Fruit fly (Drosophila melanogaster) whole organism, pupa: ENCODE results near the gene CG15771.

Source experiments
- CG10348 ChIP-seq: fragments of 200-800 bp; sonication (Bioruptor generic); IDR thresholded peaks from 2 replicates; pipeline ENCODE4 v1.3.6; 2022; ENCODE audit warnings: missing biosample characterization, missing genetic modification characterization
- CG12605 ChIP-seq: fragments of 200-800 bp; sonication (Bioruptor generic); IDR thresholded peaks from 2 replicates; pipeline ENCODE4 v1.3.6; 2022; ENCODE audit warnings: missing biosample characterization, missing genetic modification characterization
- CG13204 ChIP-seq: fragments of 200-800 bp; sonication (Bioruptor generic); optimal IDR thresholded peaks from 2 replicates; lab custom pipeline; 2018; ENCODE audit warnings: missing biosample characterization, mild to moderate bottlenecking, missing genetic modification characterization, moderate library complexity
- CG14655 ChIP-seq: fragments of 200-800 bp; sonication (Bioruptor generic); optimal IDR thresholded peaks from 3 replicates; lab custom pipeline; 2017; ENCODE audit warnings: mild to moderate bottlenecking, missing biosample characterization, missing genetic modification reagents, missing genetic modification characterization
- CG15710 ChIP-seq: fragments of 200-800 bp; sonication (Bioruptor generic); optimal IDR thresholded peaks from 2 replicates; lab custom pipeline; 2018; ENCODE audit warnings: missing biosample characterization, mild to moderate bottlenecking, missing genetic modification characterization, moderate library complexity
- CG17806 ChIP-seq: fragments of 200-800 bp; sonication (Bioruptor generic); optimal IDR thresholded peaks from 2 replicates; lab custom pipeline; 2018; ENCODE audit warnings: missing biosample characterization, mild to moderate bottlenecking, missing genetic modification characterization, moderate library complexity
- CG32121 ChIP-seq: fragments of 200-800 bp; sonication (Bioruptor generic); IDR thresholded peaks from 2 replicates; pipeline ENCODE4 v1.3.6; 2022; ENCODE audit warnings: missing biosample characterization, missing genetic modification characterization
- CG34367 ChIP-seq: fragments of 200-800 bp; sonication (Bioruptor generic); optimal IDR thresholded peaks from 2 replicates; lab custom pipeline; 2018; ENCODE audit warnings: missing biosample characterization, mild to moderate bottlenecking, missing genetic modification characterization
- CG4496 ChIP-seq: fragments of 200-800 bp; sonication (Bioruptor generic); IDR thresholded peaks from 3 replicates; pipeline ENCODE4 v1.3.6; 2022; ENCODE audit warnings: missing biosample characterization, missing genetic modification characterization
- CG8159 ChIP-seq: fragments of 200-800 bp; sonication (Bioruptor generic); optimal IDR thresholded peaks from 3 replicates; lab custom pipeline; 2018; ENCODE audit warnings: missing biosample characterization, mild to moderate bottlenecking, missing genetic modification characterization, moderate library complexity
- CG8301 ChIP-seq: fragments of 200-800 bp; sonication (Bioruptor generic); optimal IDR thresholded peaks from 2 replicates; lab custom pipeline; 2018; ENCODE audit warnings: missing biosample characterization, mild to moderate bottlenecking, missing genetic modification characterization
- CG9948 ChIP-seq: fragments of 200-800 bp; sonication (Bioruptor generic); optimal IDR thresholded peaks from 2 replicates; lab custom pipeline; 2018; ENCODE audit warnings: missing biosample characterization, mild to moderate bottlenecking, missing genetic modification characterization, moderate library complexity
- D1 ChIP-seq: fragments of 200-800 bp; sonication (Bioruptor generic); optimal IDR thresholded peaks from 2 replicates; lab custom pipeline; 2018; ENCODE audit warnings: missing biosample characterization, mild to moderate bottlenecking, missing genetic modification characterization, moderate library complexity
- EcR ChIP-seq: fragments of 200-800 bp; sonication (Bioruptor generic); optimal IDR thresholded peaks from 3 replicates; lab custom pipeline; 2019; ENCODE audit warnings: missing biosample characterization, missing genetic modification characterization, mild to moderate bottlenecking, moderate library complexity, missing genetic modification reagents
- Ets98B ChIP-seq: fragments of 200-800 bp; sonication (Bioruptor generic); IDR thresholded peaks from 2 replicates; pipeline ENCODE4 v1.3.6; 2022; ENCODE audit warnings: missing biosample characterization, missing genetic modification characterization
- Pif1A ChIP-seq: fragments of 200-800 bp; sonication (Bioruptor generic); optimal IDR thresholded peaks from 3 replicates; lab custom pipeline; 2016; ENCODE audit warnings: missing biosample characterization, missing genetic modification characterization
- Pif1B ChIP-seq: fragments of 200-800 bp; sonication (Bioruptor generic); optimal IDR thresholded peaks from 3 replicates; lab custom pipeline; 2016; ENCODE audit warnings: missing biosample characterization, missing genetic modification characterization
- Snoo ChIP-seq: fragments of 200-800 bp; sonication (Bioruptor generic); optimal IDR thresholded peaks from 3 replicates; lab custom pipeline; 2017; ENCODE audit warnings: missing biosample characterization, mild to moderate bottlenecking, missing genetic modification characterization, inconsistent platforms
- fd96Ca ChIP-seq: fragments of 200-800 bp; sonication (Bioruptor generic); IDR thresholded peaks from 3 replicates; pipeline ENCODE4 v1.3.6; 2022; ENCODE audit warnings: missing biosample characterization, missing genetic modification characterization
- gl ChIP-seq: fragments of 200-800 bp; sonication (Bioruptor generic); optimal IDR thresholded peaks from 2 replicates; lab custom pipeline; 2018; ENCODE audit warnings: missing biosample characterization, mild to moderate bottlenecking, missing genetic modification characterization
- rn ChIP-seq: fragments of 200-800 bp; sonication (Bioruptor generic); IDR thresholded peaks from 2 replicates; pipeline ENCODE4 v1.3.6; 2022; ENCODE audit warnings: missing biosample characterization, missing genetic modification characterization

CG15771 gene

dm6 chrX:5732440-5732839, 22.9 kb upstream of the CG15771 start, which contains the start of gene CG15773:
Gene CG15773 (plus strand): TSS chrX:5732740.
- no peak for TF ChIP-seq CG17806 (tag; lab: Kevin White, UChicago)
- no peak for TF ChIP-seq D1 (tag; lab: Kevin White, UChicago)
- no peak for TF ChIP-seq CG8159

DNA sequence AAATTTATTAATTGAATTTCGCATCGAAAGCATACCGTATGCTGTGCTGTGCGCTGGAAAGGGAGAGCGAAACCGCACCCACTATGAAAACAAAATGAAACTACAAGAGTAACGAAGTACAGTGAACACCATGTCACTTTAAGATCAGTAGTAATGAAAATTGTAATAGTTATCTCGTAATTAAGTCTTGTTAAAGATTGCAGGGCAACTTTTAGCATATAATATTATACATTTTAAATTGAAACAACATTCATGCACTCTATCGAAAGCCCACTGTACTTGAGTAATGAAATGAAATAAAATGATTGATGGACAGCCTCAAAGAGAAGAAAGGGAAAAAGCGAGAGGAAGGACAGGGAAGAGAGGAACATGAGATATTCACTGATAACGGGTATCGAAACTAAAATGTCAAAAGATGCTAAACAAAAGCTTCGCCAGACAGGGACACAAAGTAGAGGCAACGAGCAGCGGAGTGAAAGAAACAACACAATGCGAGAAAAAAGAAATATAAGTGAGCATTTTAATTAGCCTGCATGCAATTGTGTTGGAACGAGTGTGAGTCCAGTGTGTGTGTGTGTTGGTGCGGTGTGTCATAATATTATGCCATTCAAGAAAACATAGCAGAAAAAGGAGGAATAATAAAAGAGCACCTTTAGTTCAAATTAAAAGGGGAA, 20.0 kb upstream of the CG15771 start:
- TF ChIP-seq Pif1B (GFP tag; lab: Kevin White, UChicago): peak; percentile 89
- TF ChIP-seq CG34367 (tag; lab: Kevin White, UChicago): peak; percentile 84
- TF ChIP-seq Pif1A (GFP tag; lab: Kevin White, UChicago): peak; percentile 92
- peak; percentile 80 for TF ChIP-seq CG17806 (tag; lab: Kevin White, UChicago)
- TF ChIP-seq Ets98B (GFP tag; lab: Robert Waterston, UW): peak; percentile 93
- peak; percentile 84 for TF ChIP-seq CG8159
- TF ChIP-seq CG14655 (GFP tag; lab: Kevin White, UChicago): peak; percentile 74
- TF ChIP-seq fd96Ca: 0 out of 3 replicates have a peak, but pooled peaks have one; percentile 17
- no peak for TF ChIP-seq D1 (tag; lab: Kevin White, UChicago)
- TF ChIP-seq CG10348 (GFP tag; lab: Robert Waterston, UW): peak; percentile 46; the same call in 1 of the 2 replicates
- TF ChIP-seq CG15710 (tag; lab: Kevin White, UChicago): peak; percentile 87
- peak; percentile 78 for TF ChIP-seq CG13204 (GFP tag; lab: Kevin White, UChicago)
- peak; percentile 70 for TF ChIP-seq CG8301 (tag; lab: Kevin White, UChicago)
- TF ChIP-seq CG32121: peak; percentile 90
- peak; percentile 91 for TF ChIP-seq Snoo (tag; lab: Kevin White, UChicago)
- TF ChIP-seq CG4496: peak; percentile 93
- TF ChIP-seq CG9948 (tag; lab: Kevin White, UChicago): peak; percentile 79
- peak; percentile 65 for TF ChIP-seq rn
- peak; percentile 95 for TF ChIP-seq CG12605
- TF ChIP-seq EcR (GFP tag; lab: Kevin White, UChicago): peak; percentile 8
- peak; percentile 67 for TF ChIP-seq gl

DNA sequence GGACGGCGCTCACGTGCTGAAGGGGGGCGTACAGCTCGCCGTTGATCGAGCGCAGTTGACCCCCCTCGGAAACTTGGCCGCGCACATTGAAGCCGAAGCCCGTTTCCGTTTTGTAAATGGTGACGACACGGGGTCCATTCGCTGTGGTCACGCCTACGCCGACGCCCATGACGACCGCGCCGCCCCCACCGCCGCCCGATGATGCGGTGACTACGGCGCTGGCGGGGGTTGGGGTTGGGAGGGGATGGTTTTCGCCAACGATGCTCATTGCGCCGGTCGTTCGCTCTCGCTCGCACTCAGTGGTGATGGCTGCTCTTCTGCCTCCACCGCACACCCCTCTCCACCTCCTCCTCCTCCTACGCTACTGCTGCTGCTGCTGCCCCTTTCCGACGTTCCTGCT, 18.2 kb upstream of the CG15771 start:
- TF ChIP-seq Snoo (tag; lab: Kevin White, UChicago) (no peak), Ets98B (GFP tag; lab: Robert Waterston, UW) (peak; percentile 64), CG10348 (GFP tag; lab: Robert Waterston, UW) (0 out of 2 replicates have a peak, but pooled peaks have one; percentile 37), Pif1B (GFP tag; lab: Kevin White, UChicago) (no peak), CG15710 (tag; lab: Kevin White, UChicago) (peak; percentile 7), CG17806 (tag; lab: Kevin White, UChicago) (no peak), CG12605 (0 out of 2 replicates have a peak, but pooled peaks have one; percentile 17), CG13204 (GFP tag; lab: Kevin White, UChicago) (peak; percentile 95), gl (no peak), rn (peak; percentile 56; the same call in 1 of the 2 replicates), Pif1A (GFP tag; lab: Kevin White, UChicago) (no peak), CG32121 (peak; percentile 72), CG9948 (tag; lab: Kevin White, UChicago) (peak; percentile 10), D1 (tag; lab: Kevin White, UChicago) (no peak), CG34367 (tag; lab: Kevin White, UChicago) (no peak), EcR (GFP tag; lab: Kevin White, UChicago) (no peak), fd96Ca (peak; percentile 76; the same call in 2 of the 3 replicates), CG8301 (tag; lab: Kevin White, UChicago) (no peak), CG8159 (peak; percentile 26), CG4496 (peak; percentile 85)

DNA sequence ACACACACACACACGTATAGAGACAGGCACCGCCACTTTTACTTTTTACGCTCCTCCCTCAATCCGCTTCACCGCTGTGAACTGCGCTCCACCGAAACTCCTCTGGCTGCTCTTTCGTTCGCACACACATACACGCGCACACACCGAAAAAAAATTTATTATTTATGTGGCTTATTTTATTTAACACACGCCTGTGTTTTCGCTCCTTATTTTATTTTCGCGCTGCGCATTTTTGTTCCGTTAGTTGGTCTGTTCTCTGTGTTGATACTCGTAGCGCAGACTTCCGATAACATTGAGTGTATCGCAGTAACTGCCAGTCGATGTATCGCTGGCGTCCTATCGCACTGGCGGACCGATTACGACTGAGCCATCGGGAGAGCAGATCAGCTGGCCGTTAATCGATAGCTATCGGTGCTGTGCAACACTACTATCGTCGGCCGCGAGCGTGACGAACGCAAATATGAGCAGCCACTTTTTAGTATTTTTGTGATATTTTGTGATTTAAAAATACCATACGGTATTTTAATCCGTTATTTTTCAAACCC, 17.6 kb upstream of the CG15771 start, which contains the start of gene Snx27:
Gene Snx27, minus strand, starts transcription at position 356 of the 545 bp plus-strand sequence.
- TF ChIP-seq CG8159 (no peak), fd96Ca (peak; percentile 23; the same call in 1 of the 3 replicates), EcR (GFP tag; lab: Kevin White, UChicago) (no peak), CG8301 (tag; lab: Kevin White, UChicago) (no peak), Pif1B (GFP tag; lab: Kevin White, UChicago) (peak; percentile 1), gl (no peak), CG17806 (tag; lab: Kevin White, UChicago) (no peak), CG32121 (peak; percentile 33; the same call in 1 of the 2 replicates), Ets98B (GFP tag; lab: Robert Waterston, UW) (peak; percentile 45), Pif1A (GFP tag; lab: Kevin White, UChicago) (peak; percentile 6), CG12605 (peak; percentile 22; the same call in 1 of the 2 replicates), Snoo (tag; lab: Kevin White, UChicago) (no peak), CG4496 (no peak), CG14655 (GFP tag; lab: Kevin White, UChicago) (peak; percentile 18)
- TF ChIP-seq, all 21 proteins: peak for 7

dm6 chrX:5741625-5742024, 13.7 kb upstream of the CG15771 start:
- no peak for TF ChIP-seq CG4496
- TF ChIP-seq EcR (GFP tag; lab: Kevin White, UChicago): no peak
- TF ChIP-seq fd96Ca: no peak
- no peak for TF ChIP-seq Pif1B (GFP tag; lab: Kevin White, UChicago)
- no peak for TF ChIP-seq Pif1A (GFP tag; lab: Kevin White, UChicago)
- TF ChIP-seq CG32121: no peak
- TF ChIP-seq CG10348 (GFP tag; lab: Robert Waterston, UW): no peak
- no peak for TF ChIP-seq CG12605
- no peak for TF ChIP-seq D1 (tag; lab: Kevin White, UChicago)
- TF ChIP-seq CG9948 (tag; lab: Kevin White, UChicago): no peak
- TF ChIP-seq gl: no peak
- TF ChIP-seq rn: no peak
